Fruit fly (Drosophila melanogaster): ENCODE results near the gene CG44001.

Gene CG44001

dm6 chr2L:5092992-5093695 is 50.1 kb downstream of the CG44001 start, which contains the start of gene Pgant5 (continued):
- TF ChIP-seq CG8119 (GFP tag; IDR thresholded peaks at IDR 0.05) = peak; percentile 24; the same call in 1 of the 3 replicates
- no peak for TF ChIP-seq fd59A (GFP tag; optimal IDR thresholded peaks at IDR 0.05)
- TF ChIP-seq net (GFP tag; optimal IDR thresholded peaks at IDR 0.05) = peak; percentile 20
- TF ChIP-seq CG9139 (GFP tag; optimal IDR thresholded peaks at IDR 0.05) = no peak
- TF ChIP-seq svp (GFP tag) = peak; percentile 70
- TF ChIP-seq achi (GFP tag; optimal IDR thresholded peaks at IDR 0.05) = no peak
- no peak for TF ChIP-seq acj6 (GFP tag; optimal IDR thresholded peaks at IDR 0.05)
- peak; percentile 9 to 52 for TF ChIP-seq ss (GFP tag; optimal IDR thresholded peaks at IDR 0.05)
- TF ChIP-seq CG32006 (GFP tag; optimal IDR thresholded peaks at IDR 0.05) = peak; percentile 17
- TF ChIP-seq CG6854 (GFP tag; optimal IDR thresholded peaks at IDR 0.05) = peak; percentile 36
- no peak for TF ChIP-seq Eip93F (GFP tag; optimal IDR thresholded peaks at IDR 0.05)
- peak; percentile 39 for TF ChIP-seq vri (GFP tag; optimal IDR thresholded peaks at IDR 0.05)

- TF ChIP-seq Eip78C (GFP tag) (peak; percentile 31), vri (GFP tag; optimal IDR thresholded peaks at IDR 0.05) (no peak)
Measured at dm6 chr2L:5093772-5094350, 50.8 kb downstream of the CG44001 start, which contains the start of gene CG5828. Gene CG5828, plus strand, starts transcription at chr2L:5093976.

- TF ChIP-seq Blimp-1 (GFP tag; optimal IDR thresholded peaks at IDR 0.05) (no peak), Eip78C (GFP tag) (peak; percentile 29), Hr39 (GFP tag; optimal IDR thresholded peaks at IDR 0.05) (no peak), svp (GFP tag) (no peak), Met (GFP tag; optimal IDR thresholded peaks at IDR 0.05) (no peak), cyc (GFP tag; optimal IDR thresholded peaks at IDR 0.05) (no peak), Eip93F (GFP tag; optimal IDR thresholded peaks at IDR 0.05) (peak; percentile 69), fd59A (GFP tag; optimal IDR thresholded peaks at IDR 0.05) (no peak), ss (GFP tag; optimal IDR thresholded peaks at IDR 0.05) (no peak), dsx (GFP tag; optimal IDR thresholded peaks at IDR 0.05; ENCODE audit: poor library complexity, severe bottlenecking) (no peak), CG6792 (GFP tag; optimal IDR thresholded peaks at IDR 0.05) (no peak), achi (GFP tag; optimal IDR thresholded peaks at IDR 0.05) (no peak), fkh (GFP tag; optimal IDR thresholded peaks at IDR 0.05) (peak; percentile 53), vri (GFP tag; optimal IDR thresholded peaks at IDR 0.05) (peak; percentile 77), Ets21C (GFP tag; optimal IDR thresholded peaks at IDR 0.05) (no peak), CG32006 (GFP tag; optimal IDR thresholded peaks at IDR 0.05) (no peak)
Measured at dm6 chr2L:5095350-5095962, 52.4 kb downstream of the CG44001 start.

dm6 chr2L:5096222-5096621 is 53.2 kb downstream of the CG44001 start, which contains the start of gene CG4230:
Gene CG4230, plus strand, starts transcription at chr2L:5096227.
- peak; percentile 71 for TF ChIP-seq CG1621 (tag; optimal IDR thresholded peaks at IDR 0.05)
- TF ChIP-seq dsx (GFP tag; optimal IDR thresholded peaks at IDR 0.05; ENCODE audit: poor library complexity, severe bottlenecking) = no peak
- peak; percentile 5 for TF ChIP-seq esn (GFP tag; optimal IDR thresholded peaks at IDR 0.05)
- TF ChIP-seq Eip78C (GFP tag) = peak; percentile 52
- TF ChIP-seq achi (GFP tag; optimal IDR thresholded peaks at IDR 0.05) = peak; percentile 87

DNA sequence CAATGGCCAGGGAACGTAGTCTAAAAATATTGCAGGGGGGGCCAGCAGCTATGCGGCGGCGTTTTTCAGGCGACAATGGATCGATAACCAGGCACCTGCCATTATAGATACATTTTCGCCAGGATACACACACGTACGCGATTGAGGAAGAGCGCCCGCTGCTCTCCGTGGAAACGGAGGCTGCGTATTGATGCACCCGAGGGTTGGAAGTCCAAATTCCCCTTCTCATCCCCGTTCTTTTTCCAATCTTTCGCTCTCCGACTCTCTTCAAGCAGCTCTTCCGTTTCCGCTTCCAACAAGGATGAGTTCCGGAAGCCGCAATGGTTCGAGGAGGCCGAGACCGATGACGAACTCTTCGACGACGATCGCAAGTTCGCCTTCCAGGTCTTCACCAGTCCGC is 53.7 kb downstream of the CG44001 start:
- TF ChIP-seq CG32006 (GFP tag; optimal IDR thresholded peaks at IDR 0.05) = no peak
- peak; percentile 50 for TF ChIP-seq Eip78C (GFP tag)
- TF ChIP-seq CG10631 (GFP tag; optimal IDR thresholded peaks at IDR 0.05) = no peak
- no peak for TF ChIP-seq CG3032 (tag; optimal IDR thresholded peaks at IDR 0.05)
- no peak for TF ChIP-seq CG11902 (GFP tag; optimal IDR thresholded peaks at IDR 0.05)
- TF ChIP-seq CG34406 (GFP tag; optimal IDR thresholded peaks at IDR 0.05) = no peak
- no peak for TF ChIP-seq CG11762 (GFP tag; optimal IDR thresholded peaks at IDR 0.05; ENCODE audit: insufficient read depth)
- TF ChIP-seq OdsH (GFP tag; optimal IDR thresholded peaks at IDR 0.05) = no peak
- no peak for TF ChIP-seq CG4318 (GFP tag; optimal IDR thresholded peaks at IDR 0.05)
- TF ChIP-seq CG15336 (GFP tag; IDR thresholded peaks at IDR 0.05) = no peak
- peak; percentile 11 for TF ChIP-seq CG9139 (GFP tag; optimal IDR thresholded peaks at IDR 0.05)

All from whole organism, prepupa.